Fruit fly (Drosophila melanogaster): ENCODE data around the gene CG31267.

DNA sequence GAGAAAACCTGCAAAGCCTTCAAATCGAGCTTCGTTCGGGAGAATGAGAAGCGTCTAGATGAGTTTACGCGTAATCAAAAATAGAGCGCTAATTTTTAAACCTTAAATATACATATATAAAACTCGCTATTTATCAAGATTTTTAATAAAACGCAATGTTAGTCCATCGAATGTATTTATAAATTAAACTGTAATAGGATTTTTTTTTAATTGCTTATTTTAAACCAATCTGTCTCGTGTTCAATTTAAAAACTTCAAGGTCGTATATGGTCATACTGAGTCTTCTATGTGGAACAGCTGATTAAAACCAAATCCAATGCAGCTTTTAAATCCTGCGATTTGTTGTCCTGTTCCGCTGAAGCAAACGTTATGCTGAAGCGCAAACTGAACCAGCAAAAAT is 16.3 kb downstream of the CG31267 start, which contains the start of gene Smug:
- TF ChIP-seq CG32121 (GFP tag; IDR thresholded peaks at IDR 0.05): no peak
- TF ChIP-seq EcR (GFP tag; optimal IDR thresholded peaks at IDR 0.05): no peak
